Fruit fly (Drosophila melanogaster): ENCODE data around the gene B4.

The B4 gene

DNA sequence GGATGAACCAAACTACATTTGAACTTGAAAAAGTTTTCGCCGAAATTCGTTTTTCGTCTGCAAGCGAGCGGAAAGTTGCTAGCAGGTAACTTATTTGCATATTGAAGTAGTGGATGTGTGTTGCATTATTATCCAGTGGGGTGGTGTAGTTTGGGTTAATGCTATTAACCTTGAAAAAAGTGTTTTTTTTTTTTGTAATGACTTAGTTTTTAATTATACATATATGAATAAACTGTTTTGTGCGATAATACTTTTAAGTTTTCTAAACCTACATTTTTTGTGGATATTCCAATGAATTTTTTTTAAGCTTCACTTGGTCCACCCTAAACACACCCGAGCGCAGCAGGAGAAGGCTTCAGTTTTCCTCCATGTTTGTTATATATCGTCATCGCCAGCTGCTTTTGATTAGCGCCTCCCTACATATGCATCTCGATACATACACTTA is 21.9 kb upstream of the B4 start (continued):
- TF ChIP-seq CG7368 (GFP tag; optimal IDR thresholded peaks at IDR 0.05), result peak; percentile 83
- peak; percentile 82 to 86 for TF ChIP-seq ss (GFP tag; optimal IDR thresholded peaks at IDR 0.05)
- peak; percentile 50 for TF ChIP-seq CG1621 (tag; optimal IDR thresholded peaks at IDR 0.05)
- peak; percentile 75 for TF ChIP-seq Gug (GFP tag; IDR thresholded peaks at IDR 0.05)
- TF ChIP-seq CG8319 (GFP tag; optimal IDR thresholded peaks at IDR 0.05), result peak; percentile 88
- peak; percentile 85 for TF ChIP-seq Ets21C (GFP tag; optimal IDR thresholded peaks at IDR 0.05)
- peak; percentile 93 for TF ChIP-seq CG32006 (GFP tag; optimal IDR thresholded peaks at IDR 0.05)
- peak; percentile 92 for TF ChIP-seq pdm3 (GFP tag; optimal IDR thresholded peaks at IDR 0.05)
- TF ChIP-seq achi (GFP tag; optimal IDR thresholded peaks at IDR 0.05), result peak; percentile 94
- peak; percentile 85 for TF ChIP-seq CG16779 (tag; optimal IDR thresholded peaks at IDR 0.05)
- peak in 1 of 2 experiments; percentile 92 for TF ChIP-seq salr (GFP tag; optimal IDR thresholded peaks at IDR 0.05)
- TF ChIP-seq Ets96B (tag; optimal IDR thresholded peaks at IDR 0.05), result peak; percentile 76
- TF ChIP-seq CG4318 (GFP tag; optimal IDR thresholded peaks at IDR 0.05), result peak; percentile 80
- peak; percentile 79 for TF ChIP-seq dac (GFP tag; optimal IDR thresholded peaks at IDR 0.05)
- TF ChIP-seq Eip78C (GFP tag), result peak; percentile 99
- TF ChIP-seq CG10631 (GFP tag; optimal IDR thresholded peaks at IDR 0.05), result peak; percentile 86
- peak; percentile 89 for TF ChIP-seq Hr39 (GFP tag; optimal IDR thresholded peaks at IDR 0.05)
- peak; percentile 90 for TF ChIP-seq CG15336 (GFP tag; IDR thresholded peaks at IDR 0.05)
- peak; percentile 83 for TF ChIP-seq CG6163 (GFP tag; IDR thresholded peaks at IDR 0.05)
- peak; percentile 92 for TF ChIP-seq Sox14 (GFP tag; optimal IDR thresholded peaks at IDR 0.05)
- peak; percentile 97 for TF ChIP-seq Sox102F (GFP tag; optimal IDR thresholded peaks at IDR 0.05)
- peak; percentile 81 for TF ChIP-seq Blimp-1 (GFP tag; optimal IDR thresholded peaks at IDR 0.05)
- no peak for TF ChIP-seq Hr38 (GFP tag; optimal IDR thresholded peaks at IDR 0.05)
- TF ChIP-seq Smox (GFP tag; optimal IDR thresholded peaks at IDR 0.05), result peak; percentile 95
- peak; percentile 94 for TF ChIP-seq CG8119 (GFP tag; IDR thresholded peaks at IDR 0.05)
- TF ChIP-seq spab (GFP tag; optimal IDR thresholded peaks at IDR 0.05), result peak; percentile 86
- TF ChIP-seq Hr4 (GFP tag; optimal IDR thresholded peaks at IDR 0.05), result peak; percentile 91
- TF ChIP-seq CG31627 (GFP tag; optimal IDR thresholded peaks at IDR 0.05), result peak; percentile 91
- peak; percentile 77 for TF ChIP-seq Sox15 (GFP tag; optimal IDR thresholded peaks at IDR 0.05)
- TF ChIP-seq CG3032 (tag; optimal IDR thresholded peaks at IDR 0.05), result peak; percentile 68
- peak; percentile 60 for TF ChIP-seq dsx (GFP tag; optimal IDR thresholded peaks at IDR 0.05; ENCODE audit: poor library complexity, severe bottlenecking)
- no peak for TF ChIP-seq fkh (GFP tag; optimal IDR thresholded peaks at IDR 0.05)
- TF ChIP-seq lz (GFP tag; optimal IDR thresholded peaks at IDR 0.05), result peak; percentile 94
- TF ChIP-seq CG9139 (GFP tag; optimal IDR thresholded peaks at IDR 0.05), result peak; percentile 71
- peak; percentile 89 for TF ChIP-seq cyc (GFP tag; optimal IDR thresholded peaks at IDR 0.05)
- peak; percentile 93 for TF ChIP-seq acj6 (GFP tag; optimal IDR thresholded peaks at IDR 0.05)
- peak; percentile 92 for TF ChIP-seq CG34406 (GFP tag; optimal IDR thresholded peaks at IDR 0.05)
- TF ChIP-seq CG11902 (GFP tag; optimal IDR thresholded peaks at IDR 0.05), result peak; percentile 71
- peak; percentile 91 for TF ChIP-seq net (GFP tag; optimal IDR thresholded peaks at IDR 0.05)
- peak; percentile 97 for TF ChIP-seq esn (GFP tag; optimal IDR thresholded peaks at IDR 0.05)

DNA sequence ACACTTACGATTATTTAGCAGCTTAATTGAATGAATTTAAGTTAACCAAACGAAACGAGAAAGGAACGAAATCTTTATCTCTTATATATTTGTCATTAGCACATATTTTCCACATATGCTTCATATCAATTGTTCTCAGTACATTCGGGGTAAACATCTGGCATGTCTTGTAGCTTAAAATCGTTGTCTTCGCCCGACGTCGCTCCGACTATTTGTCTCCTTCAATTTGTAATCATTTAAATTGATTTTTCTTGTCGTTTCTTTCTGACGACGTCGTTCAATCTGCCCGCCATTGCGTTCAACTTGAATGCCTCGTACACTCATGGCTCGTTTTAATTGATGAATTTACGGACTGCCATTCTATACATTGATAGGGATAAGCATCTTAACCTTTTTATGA is 20.9 kb upstream of the B4 start:
- TF ChIP-seq Eip78C (GFP tag), result peak; percentile 74
- TF ChIP-seq OdsH (GFP tag; optimal IDR thresholded peaks at IDR 0.05), result peak; percentile 2
- TF ChIP-seq Ets21C (GFP tag; optimal IDR thresholded peaks at IDR 0.05), result no peak
- TF ChIP-seq svp (GFP tag), result peak; percentile 77
- TF ChIP-seq Sox102F (GFP tag; optimal IDR thresholded peaks at IDR 0.05), result peak; percentile 12
- TF ChIP-seq CG9139 (GFP tag; optimal IDR thresholded peaks at IDR 0.05), result no peak
